Worm (Caenorhabditis elegans) whole organism, mixed stage, embryonic: Measurements from ENCODE around the gene nrde-4.

ENCODE experiments used
- blmp-1 ChIP-seq: fragments of 150-350 bp; optimal IDR thresholded peaks from 2 replicates; lab custom pipeline; 2014; ENCODE audit warnings: missing biosample characterization, missing genetic modification characterization
- elt-1 ChIP-seq: sonication (generic microtip); optimal IDR thresholded peaks from 2 replicates; lab custom pipeline; 2017; ENCODE audit warnings: missing genetic modification characterization, mild to moderate bottlenecking, missing compliant biosample characterization, antibody characterized with exemption, moderate library complexity, borderline replicate concordance; ENCODE audit not compliant: insufficient read depth
- hlh-1 ChIP-seq: fragments of 150-350 bp; optimal IDR thresholded peaks from 2 replicates; lab custom pipeline; 2014; ENCODE audit warnings: missing biosample characterization, missing genetic modification reagents, missing genetic modification characterization
- lsy-2 ChIP-seq: fragments of 150-350 bp; optimal IDR thresholded peaks from 2 replicates; lab custom pipeline; 2014; ENCODE audit warnings: missing biosample characterization, missing genetic modification characterization
- nhr-76 ChIP-seq: sonication (generic microtip); optimal IDR thresholded peaks from 2 replicates; lab custom pipeline; 2017; ENCODE audit warnings: missing biosample characterization, missing genetic modification characterization
- pha-4 ChIP-seq: fragments of 150-350 bp; optimal IDR thresholded peaks from 2 replicates; lab custom pipeline; 2018; ENCODE audit warnings: missing biosample characterization, missing genetic modification reagents, missing genetic modification characterization
- unc-120 ChIP-seq: sonication (generic microtip); optimal IDR thresholded peaks from 2 replicates; lab custom pipeline; 2017; ENCODE audit warnings: missing genetic modification characterization, missing compliant biosample characterization; ENCODE audit not compliant: poor library complexity, severe bottlenecking
- unc-39 ChIP-seq: fragments of 150-350 bp; optimal IDR thresholded peaks from 2 replicates; lab custom pipeline; 2014; ENCODE audit warnings: missing biosample characterization, missing genetic modification characterization
- unc-62 ChIP-seq: fragments of 150-350 bp; optimal IDR thresholded peaks from 2 replicates; lab custom pipeline; 2014; ENCODE audit warnings: missing biosample characterization, missing genetic modification reagents, missing genetic modification characterization
- ztf-11 ChIP-seq: fragments of 150-350 bp; optimal IDR thresholded peaks from 2 replicates; lab custom pipeline; 2014; ENCODE audit warnings: missing biosample characterization, missing genetic modification characterization

ce11 chrIV:7689326-7689725, 35.3 kb upstream of the nrde-4 start:
- no peak for TF ChIP-seq unc-62 (GFP tag; lab: Kevin White, UChicago)
- TF ChIP-seq blmp-1 (tag; lab: Kevin White, UChicago): no peak
- no peak for TF ChIP-seq lsy-2 (tag; lab: Kevin White, UChicago)
- TF ChIP-seq nhr-76 (tag; lab: Kevin White, UChicago): no peak
- no peak for TF ChIP-seq pha-4 (tag; lab: Kevin White, UChicago)
- TF ChIP-seq hlh-1: no peak
- TF ChIP-seq unc-120 (tag; lab: Kevin White, UChicago): no peak
- no peak for TF ChIP-seq ztf-11 (tag; lab: Kevin White, UChicago)
- TF ChIP-seq elt-1 (tag; lab: Kevin White, UChicago): no peak
- no peak for TF ChIP-seq unc-39 (tag; lab: Kevin White, UChicago)
